Worm (Caenorhabditis elegans) whole organism, L4 larva: ENCODE data around the gene his-39.

Experiments used
- F37D6.2 ChIP-seq: sonication (generic microtip); optimal IDR thresholded peaks from 2 replicates; lab custom pipeline; 2016; ENCODE audit warnings: mild to moderate bottlenecking, missing genetic modification characterization, missing compliant biosample characterization
- R02D3.7 ChIP-seq: fragments of 150-350 bp; sonication (generic microtip); optimal IDR thresholded peaks from 3 replicates; lab custom pipeline; 2014; ENCODE audit warnings: missing biosample characterization, missing genetic modification characterization
- T26A8.4 ChIP-seq: fragments of 200-800 bp; sonication (Bioruptor generic); IDR thresholded peaks from 2 replicates; pipeline ENCODE4 v1.3.6; 2022; ENCODE audit warnings: missing genetic modification characterization, missing compliant biosample characterization
- Y105C5A.15 ChIP-seq: fragments of 200-800 bp; sonication (Bioruptor generic); IDR thresholded peaks from 2 replicates; pipeline ENCODE4 v1.3.6; 2022; ENCODE audit warnings: missing genetic modification characterization, missing compliant biosample characterization
- aha-1 ChIP-seq: fragments of 150-350 bp; peaks from one replicate; lab custom pipeline; 2014; ENCODE audit warnings: missing biosample characterization, missing genetic modification characterization
- ama-1 ChIP-seq: fragments of 150-350 bp; optimal IDR thresholded peaks from 2 replicates; lab custom pipeline; 2014; ENCODE audit warnings: inconsistent platforms, mixed read lengths
- ceh-20 ChIP-seq: fragments of 200-800 bp; sonication (Bioruptor generic); IDR thresholded peaks from 2 replicates; pipeline ENCODE4 v1.3.6; 2022; ENCODE audit warnings: missing genetic modification reagents, missing genetic modification characterization, missing compliant biosample characterization
- ceh-32 ChIP-seq: sonication (generic microtip); optimal IDR thresholded peaks from 2 replicates; lab custom pipeline; 2016; ENCODE audit warnings: mild to moderate bottlenecking, missing genetic modification characterization, missing compliant biosample characterization; ENCODE audit not compliant: poor library complexity
- daf-12 ChIP-seq: fragments of 150-350 bp; optimal IDR thresholded peaks from 2 replicates; lab custom pipeline; 2014; ENCODE audit warnings: missing biosample characterization, missing genetic modification reagents, missing genetic modification characterization
- daf-16 ChIP-seq, 3 experiments: sonication (generic microtip); optimal IDR thresholded peaks; 2 replicates each; lab custom pipeline; 2016 to 2017; ENCODE audit warnings: missing genetic modification characterization in 3 of 3, missing genetic modification reagents in 3 of 3, mild to moderate bottlenecking in 2 of 3, missing compliant biosample characterization in 2 of 3, missing biosample characterization in 1 of 3, moderate library complexity in 1 of 3
- dmd-6 ChIP-seq: fragments of 200-800 bp; sonication (Bioruptor generic); IDR thresholded peaks from 2 replicates; pipeline ENCODE4 v1.3.6; 2022; ENCODE audit warnings: missing genetic modification reagents, missing genetic modification characterization, missing compliant biosample characterization
- fkh-10 ChIP-seq: fragments of 150-350 bp; optimal IDR thresholded peaks from 2 replicates; lab custom pipeline; 2014; ENCODE audit warnings: missing biosample characterization, missing genetic modification reagents, missing genetic modification characterization
- gei-8 ChIP-seq: fragments of 200-800 bp; sonication (Bioruptor generic); optimal IDR thresholded peaks from 2 replicates; lab custom pipeline; 2018; ENCODE audit warnings: mild to moderate bottlenecking, missing genetic modification characterization, missing compliant biosample characterization
- hif-1 ChIP-seq, 2 experiments: sonication (generic microtip); optimal IDR thresholded peaks; 2 replicates each; lab custom pipeline; 2016 to 2017; ENCODE audit warnings: missing compliant biosample characterization in 2 of 2, missing genetic modification characterization in 2 of 2, missing genetic modification reagents in 2 of 2, missing genotype in 2 of 2, mild to moderate bottlenecking in 1 of 2
- lin-13 ChIP-seq: fragments of 150-350 bp; optimal IDR thresholded peaks from 2 replicates; lab custom pipeline; 2014; ENCODE audit warnings: missing biosample characterization, missing genetic modification reagents, missing genetic modification characterization
- lin-29 ChIP-seq: fragments of 200-800 bp; sonication (Bioruptor generic); IDR thresholded peaks from 2 replicates; pipeline ENCODE4 v1.3.6; 2022; ENCODE audit warnings: missing genetic modification reagents, missing genetic modification characterization, missing compliant biosample characterization
- lin-38 ChIP-seq: fragments of 200-800 bp; sonication (Bioruptor generic); IDR thresholded peaks from 2 replicates; pipeline ENCODE4 v1.3.6; 2022; ENCODE audit warnings: missing genetic modification reagents, missing genetic modification characterization, missing compliant biosample characterization
- lsy-2 ChIP-seq, 2 experiments: fragments of 150-350 bp in 1 of 2; sonication (generic microtip) in 1 of 2; optimal IDR thresholded peaks; 2 replicates each; lab custom pipeline; 2014 to 2017; ENCODE audit warnings: missing biosample characterization in 2 of 2, missing genetic modification characterization in 2 of 2
- madf-9 ChIP-seq: fragments of 200-800 bp; sonication (Bioruptor generic); conservative IDR thresholded peaks from 2 replicates; pipeline ENCODE4 v1.3.6; 2022; ENCODE audit warnings: missing genetic modification reagents, missing genetic modification characterization, missing compliant biosample characterization
- mdl-1 ChIP-seq, 2 experiments: fragments of 150-350 bp in 1 of 2; sonication (generic microtip) in 1 of 2; optimal IDR thresholded peaks; 2 replicates each; lab custom pipeline; 2014 to 2017; ENCODE audit warnings: missing biosample characterization in 2 of 2, missing genetic modification characterization in 2 of 2
- mxl-2 ChIP-seq: fragments of 200-800 bp; sonication (Bioruptor generic); conservative IDR thresholded peaks from 2 replicates; pipeline ENCODE4 v1.3.6; 2022; ENCODE audit warnings: missing genetic modification reagents, missing genetic modification characterization, missing compliant biosample characterization
- nhr-11 ChIP-seq: fragments of 150-350 bp; optimal IDR thresholded peaks from 2 replicates; lab custom pipeline; 2014; ENCODE audit warnings: missing biosample characterization, missing genetic modification characterization
- nhr-41 ChIP-seq: fragments of 200-800 bp; sonication (Bioruptor generic); IDR thresholded peaks from 2 replicates; pipeline ENCODE4 v1.3.6; 2022; ENCODE audit warnings: missing genetic modification reagents, missing genetic modification characterization, missing compliant biosample characterization
- nhr-77 ChIP-seq: fragments of 150-350 bp; optimal IDR thresholded peaks from 2 replicates; lab custom pipeline; 2014; ENCODE audit warnings: missing biosample characterization, missing genetic modification characterization
- pha-4 ChIP-seq, 2 experiments: fragments of 150-350 bp in 1 of 2; fragments of 200-800 bp in 1 of 2; sonication (Bioruptor generic) in 1 of 2; IDR thresholded peaks in 1 of 2; optimal IDR thresholded peaks in 1 of 2; 2 replicates each; pipeline versions ENCODE4 v1.3.6 to Lab custom; 2014 to 2022; ENCODE audit warnings: missing genetic modification characterization in 2 of 2, missing genetic modification reagents in 2 of 2, missing biosample characterization in 1 of 2, missing compliant biosample characterization in 1 of 2
- php-3 ChIP-seq: fragments of 200-800 bp; sonication (Bioruptor generic); IDR thresholded peaks from 2 replicates; pipeline ENCODE4 v1.3.6; 2022; ENCODE audit warnings: missing genetic modification reagents, missing genetic modification characterization, missing compliant biosample characterization
- pqm-1 ChIP-seq: sonication (generic microtip); optimal IDR thresholded peaks from 2 replicates; lab custom pipeline; 2017; ENCODE audit warnings: missing biosample characterization, missing genetic modification characterization
- rbr-2 ChIP-seq: sonication (generic microtip); optimal IDR thresholded peaks from 2 replicates; lab custom pipeline; 2016; ENCODE audit warnings: missing genotype, missing genetic modification characterization, missing compliant biosample characterization
- set-16 ChIP-seq: fragments of 200-800 bp; sonication (Bioruptor generic); IDR thresholded peaks from 2 replicates; pipeline ENCODE4 v1.3.6; 2022; ENCODE audit warnings: missing genetic modification reagents, missing genetic modification characterization, missing compliant biosample characterization
- snpc-4 ChIP-seq: fragments of 150-350 bp; optimal IDR thresholded peaks from 2 replicates; lab custom pipeline; 2014; ENCODE audit warnings: missing biosample characterization, missing genetic modification characterization
- unc-39 ChIP-seq: sonication (generic microtip); optimal IDR thresholded peaks from 2 replicates; lab custom pipeline; 2017; ENCODE audit warnings: missing biosample characterization, missing genetic modification characterization
- zip-2 ChIP-seq: fragments of 150-350 bp; optimal IDR thresholded peaks from 2 replicates; lab custom pipeline; 2014; ENCODE audit warnings: missing biosample characterization, missing genetic modification characterization

Gene his-39

DNA sequence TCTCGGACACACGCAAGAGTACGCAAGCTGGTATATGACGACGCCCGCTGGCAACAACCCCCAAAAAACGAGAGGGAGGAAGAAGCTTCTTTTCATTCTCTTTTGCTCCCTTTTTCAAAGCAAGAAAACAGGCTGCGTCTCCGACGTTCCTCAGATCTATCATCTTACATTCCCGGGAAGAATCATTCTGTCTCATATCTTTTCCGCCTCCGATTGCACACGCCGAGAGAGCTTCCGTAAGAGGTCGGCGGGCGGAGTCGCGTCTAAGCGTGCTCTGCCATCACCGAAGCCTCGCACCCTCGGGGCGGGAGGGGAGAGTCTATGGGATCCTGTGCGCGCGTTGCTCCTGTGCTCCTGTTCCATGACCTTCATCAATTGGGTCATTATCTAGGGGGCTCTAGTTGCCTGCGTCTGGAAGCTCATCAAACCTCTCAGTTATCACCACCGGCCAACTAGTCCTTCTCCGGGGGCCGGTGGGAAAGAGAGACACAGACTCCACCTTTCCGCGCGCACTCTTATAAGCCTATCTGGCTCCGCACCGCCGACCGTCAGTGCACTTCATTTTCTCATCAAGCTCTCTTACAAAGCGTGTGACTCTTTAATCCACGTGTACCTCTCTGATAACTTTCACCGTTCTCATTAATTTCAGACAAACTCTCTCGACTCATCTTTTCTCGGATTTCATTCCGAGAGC lies 9.4 kb downstream of the his-39 start, which contains the start of the genes slc-17.8 and asns-1:
Gene slc-17.8 (minus strand): TSS at position 51 of the 694 bp plus-strand sequence.
Gene asns-1 (plus strand): TSS at position 644 of the 694 bp plus-strand sequence.
- TF ChIP-seq zip-2 (tag; lab: Kevin White, UChicago) (no peak), daf-16 (GFP tag; optimal IDR thresholded peaks at IDR 0.05; lab: Kevin White, UChicago) (no peak), daf-16 (tag; optimal IDR thresholded peaks at IDR 0.05; lab: Kevin White, UChicago) (no peak), set-16 (peak; percentile 90), lsy-2 (tag; optimal IDR thresholded peaks at IDR 0.05; lab: Kevin White, UChicago) (no peak), F37D6.2 (tag; lab: Kevin White, UChicago) (no peak)

DNA sequence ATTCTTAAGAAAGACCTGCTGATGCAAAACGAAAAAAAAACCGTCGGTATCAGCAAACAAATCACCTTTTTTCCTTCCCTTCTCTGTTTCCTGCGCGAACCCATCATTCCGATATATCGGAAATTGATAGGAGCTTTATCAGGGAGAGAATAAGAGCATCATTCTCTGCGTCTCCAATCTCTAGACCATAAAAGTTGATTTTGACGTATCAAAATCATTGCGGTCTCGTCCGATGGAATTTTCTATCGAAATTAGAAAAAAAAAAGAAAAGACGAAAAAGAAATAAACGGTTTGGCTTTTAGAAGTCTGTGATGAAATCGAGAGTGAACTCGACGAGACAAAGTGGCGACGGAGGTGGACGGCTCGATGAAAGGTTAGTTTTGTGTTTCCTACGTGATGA lies 12.7 kb downstream of the his-39 start, which contains the start of gene stdh-4:
Gene stdh-4 (plus strand): TSS at position 301 of the 400 bp plus-strand sequence.
- TF ChIP-seq nhr-41 (GFP tag; lab: Robert Waterston, UW) (no peak), dmd-6 (GFP tag; lab: Robert Waterston, UW) (0 out of 2 replicates have a peak, but pooled peaks have one; percentile 13), pha-4 (GFP tag; IDR thresholded peaks at IDR 0.05; lab: Robert Waterston, UW) (no peak), pha-4 (tag; optimal IDR thresholded peaks at IDR 0.05; lab: Kevin White, UChicago) (no peak), R02D3.7 (no peak), gei-8 (GFP tag; lab: Kevin White, UChicago) (no peak)
- TF ChIP-seq, all 104 proteins: peak for 1

DNA sequence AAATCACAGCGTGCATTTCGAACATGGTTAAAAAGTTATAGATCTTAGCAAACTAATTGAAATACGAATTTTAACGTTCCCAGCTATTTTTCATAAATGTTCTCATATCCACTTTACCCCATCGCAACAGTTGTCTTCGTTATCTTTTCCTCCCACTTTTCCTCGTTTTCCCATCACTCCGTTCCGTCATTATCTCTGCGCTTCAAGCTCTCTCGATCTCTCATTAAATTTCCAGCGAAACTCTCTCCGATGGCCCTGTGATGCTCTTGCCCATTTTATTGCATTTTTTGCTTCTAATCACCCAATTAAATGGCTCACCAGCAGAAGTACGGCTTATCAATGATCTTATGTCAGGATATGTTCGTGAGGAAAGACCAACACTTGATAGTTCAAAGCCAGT lies 16.1 kb downstream of the his-39 start, which contains the start of gene acr-15:
Gene acr-15 (plus strand): TSS at position 236 of the 400 bp plus-strand sequence.
- no peak for TF ChIP-seq T26A8.4 (GFP tag; lab: Robert Waterston, UW)
- no peak for TF ChIP-seq aha-1 (tag; lab: Kevin White, UChicago)
- TF ChIP-seq dmd-6 (GFP tag; lab: Robert Waterston, UW): no peak
- no peak for TF ChIP-seq unc-39 (tag; lab: Kevin White, UChicago)
- peak; percentile 14 for TF ChIP-seq nhr-11 (tag; lab: Kevin White, UChicago)
- no peak for TF ChIP-seq lin-13 (GFP tag; lab: Kevin White, UChicago)

DNA sequence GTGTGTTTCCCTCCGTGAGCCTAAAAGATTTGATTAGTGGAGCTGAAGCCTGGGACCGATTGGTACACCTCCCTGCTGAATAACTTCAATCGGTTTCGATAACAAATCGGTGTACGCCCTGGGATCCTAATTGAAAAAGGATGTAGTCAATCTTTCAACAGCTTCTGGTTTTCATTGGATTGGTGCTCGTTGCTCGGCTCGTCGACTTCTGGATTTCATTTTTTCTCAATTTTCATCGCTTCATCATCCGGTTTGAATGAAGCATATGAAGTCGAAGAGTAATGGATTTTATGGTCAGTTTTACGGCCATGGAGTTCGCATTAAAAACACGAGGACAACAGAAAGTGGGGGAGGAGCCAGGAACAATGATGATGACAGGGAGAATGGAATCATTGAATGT lies 19.6 kb downstream of the his-39 start:
- TF ChIP-seq R02D3.7: no peak
- no peak for TF ChIP-seq madf-9 (GFP tag; lab: Robert Waterston, UW)
- TF ChIP-seq rbr-2 (tag; lab: Kevin White, UChicago): no peak
- TF ChIP-seq fkh-10 (GFP tag; lab: Kevin White, UChicago): no peak
- TF ChIP-seq Y105C5A.15 (GFP tag; lab: Robert Waterston, UW): no peak
- TF ChIP-seq ceh-20 (GFP tag; lab: Robert Waterston, UW): no peak
- TF ChIP-seq ceh-32: no peak
- TF ChIP-seq lin-29: no peak
- no peak for TF ChIP-seq lin-13 (GFP tag; lab: Kevin White, UChicago)
- no peak for TF ChIP-seq mdl-1 (tag; optimal IDR thresholded peaks at IDR 0.05; lab: Kevin White, UChicago)
- no peak for TF ChIP-seq pqm-1
- no peak for TF ChIP-seq zip-2 (tag; lab: Kevin White, UChicago)
- TF ChIP-seq ama-1 (lab: Kevin White, UChicago): no peak
- no peak for TF ChIP-seq php-3 (GFP tag; lab: Robert Waterston, UW)
- TF ChIP-seq mxl-2 (GFP tag; lab: Robert Waterston, UW): no peak
- TF ChIP-seq hif-1 (tag; optimal IDR thresholded peaks at IDR 0.05; lab: Kevin White, UChicago): no peak
- TF ChIP-seq nhr-77 (tag; lab: Kevin White, UChicago): no peak

DNA sequence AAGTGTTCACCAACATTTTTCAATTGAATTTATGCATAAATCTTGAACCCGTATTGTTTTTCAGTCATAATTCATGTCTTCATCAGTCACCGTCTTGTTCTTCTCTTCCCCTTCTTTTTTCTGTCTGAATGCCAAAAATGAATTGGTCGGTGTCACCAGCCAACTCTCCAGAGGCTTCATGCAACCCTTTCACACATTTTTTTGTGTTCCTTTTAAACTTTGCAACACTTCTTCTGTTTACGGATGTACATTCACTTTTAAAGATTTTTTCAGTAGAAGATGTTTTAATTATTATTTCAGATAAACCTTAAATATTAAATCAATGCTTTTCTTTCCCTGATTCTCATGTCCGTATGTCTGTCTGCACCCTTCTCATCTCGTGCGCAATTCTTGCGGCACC lies 24.6 kb downstream of the his-39 start, which contains the start of gene acr-16:
Gene acr-16 (plus strand): TSS at position 301 of the 400 bp plus-strand sequence.
- TF ChIP-seq daf-12 (tag; lab: Kevin White, UChicago): no peak
- no peak for TF ChIP-seq snpc-4 (tag; lab: Kevin White, UChicago)
- TF ChIP-seq fkh-10 (GFP tag; lab: Kevin White, UChicago): no peak
- no peak for TF ChIP-seq lin-38 (GFP tag; lab: Robert Waterston, UW)
